Fruit fly (Drosophila melanogaster) whole organism, embryonic: ENCODE data around the gene Strip.
A peak's percentile ranks its signal among the peaks of the same experiment; 100 is the strongest.

ENCODE experiments used
- BEAF-32 ChIP-seq: fragments of 200-800 bp; sonication (Bioruptor generic); optimal IDR thresholded peaks from 3 replicates; lab custom pipeline; 2017; ENCODE audit warnings: missing biosample characterization, missing genetic modification characterization, mild to moderate bottlenecking, moderate library complexity, missing genetic modification reagents
- Blimp-1 ChIP-seq: fragments of 200-800 bp; sonication (Bioruptor generic); optimal IDR thresholded peaks from 3 replicates; lab custom pipeline; 2018; ENCODE audit warnings: missing biosample characterization, missing genetic modification characterization, mild to moderate bottlenecking, moderate library complexity, missing genetic modification reagents
- CG10462 ChIP-seq: fragments of 200-800 bp; sonication (Bioruptor generic); optimal IDR thresholded peaks from 2 replicates; lab custom pipeline; 2016; ENCODE audit warnings: missing biosample characterization, missing genetic modification characterization
- CG11247 ChIP-seq: fragments of 200-800 bp; sonication (Bioruptor generic); IDR thresholded peaks from 2 replicates; pipeline ENCODE4 v1.3.6; 2022; ENCODE audit warnings: missing biosample characterization, missing genetic modification characterization
- CG12104 ChIP-seq: fragments of 200-800 bp; sonication (Bioruptor generic); optimal IDR thresholded peaks from 3 replicates; lab custom pipeline; 2016; ENCODE audit warnings: missing biosample characterization, missing genetic modification characterization
- CG12155 ChIP-seq: fragments of 200-800 bp; sonication (Bioruptor generic); optimal IDR thresholded peaks from 3 replicates; lab custom pipeline; 2016; ENCODE audit warnings: missing biosample characterization, missing genetic modification characterization
- CG12659 ChIP-seq: fragments of 200-800 bp; sonication (Bioruptor generic); optimal IDR thresholded peaks from 3 replicates; lab custom pipeline; 2017; ENCODE audit warnings: mild to moderate bottlenecking, missing biosample characterization, missing genetic modification reagents, missing genetic modification characterization
- CG14710 ChIP-seq: fragments of 200-800 bp; sonication (Bioruptor generic); optimal IDR thresholded peaks from 3 replicates; lab custom pipeline; 2019; ENCODE audit warnings: missing biosample characterization, mild to moderate bottlenecking, missing genetic modification characterization, moderate library complexity
- CG14860 ChIP-seq: fragments of 200-800 bp; sonication (Bioruptor generic); IDR thresholded peaks from 3 replicates; pipeline ENCODE4 v1.3.6; 2022; ENCODE audit warnings: missing biosample characterization, missing genetic modification characterization; ENCODE audit not compliant: partially characterized antibody
- CG1529 ChIP-seq: fragments of 200-800 bp; sonication (Bioruptor generic); optimal IDR thresholded peaks from 3 replicates; lab custom pipeline; 2018; ENCODE audit warnings: missing biosample characterization, missing genetic modification characterization
- CG16813 ChIP-seq: fragments of 200-800 bp; sonication (Bioruptor generic); IDR thresholded peaks from 3 replicates; pipeline ENCODE4 v1.3.6; 2022; ENCODE audit warnings: missing biosample characterization, missing genetic modification characterization; ENCODE audit not compliant: partially characterized antibody
- CG1792 ChIP-seq: fragments of 200-800 bp; sonication (Bioruptor generic); optimal IDR thresholded peaks from 2 replicates; lab custom pipeline; 2016; ENCODE audit warnings: missing biosample characterization, missing genetic modification characterization
- CG18476 ChIP-seq: fragments of 200-800 bp; sonication (Bioruptor generic); optimal IDR thresholded peaks from 2 replicates; lab custom pipeline; 2016; ENCODE audit warnings: missing biosample characterization, mild to moderate bottlenecking, missing genetic modification characterization
- CG31365 ChIP-seq: fragments of 200-800 bp; sonication (Bioruptor generic); optimal IDR thresholded peaks from 2 replicates; lab custom pipeline; 2018; ENCODE audit warnings: missing biosample characterization, mild to moderate bottlenecking, missing genetic modification characterization
- CG34224 ChIP-seq: fragments of 200-800 bp; sonication (Bioruptor generic); IDR thresholded peaks from 3 replicates; pipeline ENCODE4 v1.3.6; 2022; ENCODE audit warnings: missing biosample characterization, missing genetic modification characterization; ENCODE audit not compliant: partially characterized antibody
- CG7357 ChIP-seq: fragments of 200-800 bp; sonication (Bioruptor generic); IDR thresholded peaks from 3 replicates; pipeline ENCODE4 v1.3.6; 2022; ENCODE audit warnings: missing biosample characterization, missing genetic modification characterization
- CG7786 ChIP-seq: fragments of 200-800 bp; sonication (Bioruptor generic); optimal IDR thresholded peaks from 2 replicates; lab custom pipeline; 2016; ENCODE audit warnings: missing biosample characterization, missing genetic modification characterization
- CG8359 ChIP-seq: fragments of 200-800 bp; sonication (Bioruptor generic); optimal IDR thresholded peaks from 2 replicates; lab custom pipeline; 2017; ENCODE audit warnings: missing biosample characterization, mild to moderate bottlenecking, missing genetic modification characterization, borderline replicate concordance
- CHES-1-like ChIP-seq: fragments of 200-800 bp; sonication (Bioruptor generic); optimal IDR thresholded peaks from 2 replicates; lab custom pipeline; 2016; ENCODE audit warnings: missing biosample characterization, missing genetic modification characterization
- Doc2 ChIP-seq: fragments of 200-800 bp; sonication (Bioruptor generic); IDR thresholded peaks from 2 replicates; pipeline ENCODE4 v1.3.6; 2022; ENCODE audit warnings: missing biosample characterization, missing genetic modification characterization
- Dref ChIP-seq: fragments of 200-800 bp; sonication (Bioruptor generic); IDR thresholded peaks from 2 replicates; pipeline ENCODE4 v1.3.6; 2022; ENCODE audit warnings: missing biosample characterization, missing genetic modification characterization
- E2f1 ChIP-seq: fragments of 200-800 bp; sonication (Bioruptor generic); IDR thresholded peaks from 2 replicates; pipeline ENCODE4 v1.3.6; 2022; ENCODE audit warnings: missing biosample characterization, missing genetic modification characterization
- H15 ChIP-seq: fragments of 200-800 bp; sonication (Bioruptor generic); IDR thresholded peaks from 3 replicates; pipeline ENCODE4 v1.3.6; 2022; ENCODE audit warnings: missing biosample characterization, missing genetic modification characterization
- H2.0 ChIP-seq: fragments of 200-800 bp; sonication (Bioruptor generic); IDR thresholded peaks from 2 replicates; pipeline ENCODE4 v1.3.6; 2022; ENCODE audit warnings: missing biosample characterization, missing genetic modification characterization
- Hmr ChIP-seq: fragments of 200-800 bp; sonication (Bioruptor generic); optimal IDR thresholded peaks from 3 replicates; lab custom pipeline; 2017; ENCODE audit warnings: mild to moderate bottlenecking, missing biosample characterization, missing genetic modification reagents, missing genetic modification characterization
- Hmx ChIP-seq: fragments of 200-800 bp; sonication (Bioruptor generic); optimal IDR thresholded peaks from 2 replicates; lab custom pipeline; 2016; ENCODE audit warnings: missing biosample characterization, missing genetic modification characterization
- Hr3 ChIP-seq: fragments of 200-800 bp; sonication (Bioruptor generic); optimal IDR thresholded peaks from 3 replicates; lab custom pipeline; 2016; ENCODE audit warnings: missing biosample characterization, missing genetic modification characterization
- Hr39 ChIP-seq: fragments of >200 bp; optimal IDR thresholded peaks from 2 replicates; lab custom pipeline; 2017
- NC2α ChIP-seq: fragments of 200-800 bp; sonication (Bioruptor generic); optimal IDR thresholded peaks from 2 replicates; lab custom pipeline; 2016; ENCODE audit warnings: missing biosample characterization, missing genetic modification characterization
- Ravus ChIP-seq: fragments of 200-800 bp; sonication (Bioruptor generic); IDR thresholded peaks from 2 replicates; pipeline ENCODE4 v1.3.6; 2022; ENCODE audit warnings: missing biosample characterization, missing genetic modification characterization
- TFAM ChIP-seq: fragments of 200-800 bp; sonication (Bioruptor generic); optimal IDR thresholded peaks from 2 replicates; lab custom pipeline; 2017; ENCODE audit warnings: missing biosample characterization, missing genetic modification characterization, inconsistent platforms
- Xbp1 ChIP-seq: fragments of 200-800 bp; sonication (Bioruptor generic); optimal IDR thresholded peaks from 3 replicates; lab custom pipeline; 2016; ENCODE audit warnings: missing biosample characterization, mild to moderate bottlenecking, missing genetic modification characterization
- ab ChIP-seq: fragments of 200-800 bp; sonication (Bioruptor generic); optimal IDR thresholded peaks from 2 replicates; lab custom pipeline; 2016; ENCODE audit warnings: missing biosample characterization, missing genetic modification characterization
- bsh ChIP-seq, 2 experiments: fragments of 200-800 bp; sonication (Bioruptor generic); optimal IDR thresholded peaks; 2 replicates each; lab custom pipeline; 2017 to 2018; ENCODE audit warnings: mild to moderate bottlenecking in 2 of 2, missing biosample characterization in 2 of 2, missing genetic modification characterization in 2 of 2, moderate library complexity in 1 of 2
- cad ChIP-seq: fragments of >200 bp; optimal IDR thresholded peaks from 2 replicates; lab custom pipeline; 2017; ENCODE audit warnings: missing biosample characterization, missing genetic modification characterization
- cg ChIP-seq: fragments of 200-800 bp; sonication (Bioruptor generic); optimal IDR thresholded peaks from 3 replicates; lab custom pipeline; 2019; ENCODE audit warnings: missing biosample characterization, mild to moderate bottlenecking, missing genetic modification characterization, moderate library complexity
- emc ChIP-seq: fragments of 200-800 bp; sonication (Bioruptor generic); optimal IDR thresholded peaks from 2 replicates; lab custom pipeline; 2016; ENCODE audit warnings: missing biosample characterization, missing genetic modification characterization
- fd102C ChIP-seq: fragments of 200-800 bp; sonication (Bioruptor generic); optimal IDR thresholded peaks from 2 replicates; lab custom pipeline; 2018; ENCODE audit warnings: missing biosample characterization, mild to moderate bottlenecking, missing genetic modification characterization, moderate library complexity
- fd64A ChIP-seq: fragments of 200-800 bp; sonication (Bioruptor generic); optimal IDR thresholded peaks from 3 replicates; lab custom pipeline; 2018; ENCODE audit warnings: missing biosample characterization, mild to moderate bottlenecking, missing genetic modification characterization
- hkb ChIP-seq, 2 experiments: fragments of 200-800 bp in 1 of 2; fragments of >200 bp in 1 of 2; sonication (Bioruptor generic) in 1 of 2; IDR thresholded peaks in 1 of 2; optimal IDR thresholded peaks in 1 of 2; 2 replicates each; pipeline versions ENCODE4 v1.3.6 to Lab custom; 2017 to 2022; ENCODE audit warnings: missing biosample characterization in 1 of 2, missing genetic modification characterization in 1 of 2
- kni ChIP-seq: fragments of 200-800 bp; sonication (Bioruptor generic); optimal IDR thresholded peaks from 3 replicates; lab custom pipeline; 2017; ENCODE audit warnings: mild to moderate bottlenecking, missing biosample characterization, missing genetic modification reagents, missing genetic modification characterization
- lab ChIP-seq: fragments of 200-800 bp; sonication (Bioruptor generic); optimal IDR thresholded peaks from 3 replicates; lab custom pipeline; 2017; ENCODE audit warnings: missing biosample characterization, missing genetic modification characterization, mild to moderate bottlenecking, moderate library complexity, missing genetic modification reagents
- oc ChIP-seq: fragments of 200-800 bp; sonication (Bioruptor generic); optimal IDR thresholded peaks from 2 replicates; lab custom pipeline; 2018; ENCODE audit warnings: missing biosample characterization, mild to moderate bottlenecking, missing genetic modification characterization, moderate library complexity
- pb ChIP-seq: fragments of 200-800 bp; sonication (Bioruptor generic); optimal IDR thresholded peaks from 3 replicates; lab custom pipeline; 2016; ENCODE audit warnings: missing biosample characterization, missing genetic modification characterization
- pzg ChIP-seq: fragments of 200-800 bp; sonication (Bioruptor generic); optimal IDR thresholded peaks from 3 replicates; lab custom pipeline; 2018; ENCODE audit warnings: missing biosample characterization, mild to moderate bottlenecking, missing genetic modification characterization, moderate library complexity
- salm ChIP-seq: fragments of 200-800 bp; sonication (Bioruptor generic); optimal IDR thresholded peaks from 2 replicates; lab custom pipeline; 2018; ENCODE audit warnings: missing biosample characterization, mild to moderate bottlenecking, missing genetic modification characterization
- tin ChIP-seq: fragments of 200-800 bp; sonication (Bioruptor generic); optimal IDR thresholded peaks from 3 replicates; lab custom pipeline; 2016; ENCODE audit warnings: missing biosample characterization, missing genetic modification characterization
- tna ChIP-seq: fragments of 200-800 bp; sonication (Bioruptor generic); IDR thresholded peaks from 2 replicates; pipeline ENCODE4 v1.3.6; 2022; ENCODE audit warnings: missing biosample characterization, missing genetic modification characterization; ENCODE audit not compliant: partially characterized antibody
- vvl ChIP-seq: fragments of 200-800 bp; sonication (Bioruptor generic); IDR thresholded peaks from 2 replicates; pipeline ENCODE4 v1.3.6; 2022; ENCODE audit warnings: missing biosample characterization, missing genetic modification characterization
- zf30C ChIP-seq: fragments of 200-800 bp; sonication (Bioruptor generic); optimal IDR thresholded peaks from 3 replicates; lab custom pipeline; 2018; ENCODE audit warnings: missing biosample characterization, mild to moderate bottlenecking, missing genetic modification characterization

The Strip gene

dm6 chr3L:3303087-3303526 is 25.6 kb downstream of the Strip start, which contains the start of gene CG14968 (continued):
- TF ChIP-seq zf30C (GFP tag; lab: Kevin White, UChicago) (no peak), Ravus (GFP tag; lab: Robert Waterston, UW) (peak; percentile 86), CG14860 (no peak), Doc2 (GFP tag; lab: Robert Waterston, UW) (peak; percentile 74), pb (GFP tag; lab: Kevin White, UChicago) (peak; percentile 37), Hr3 (GFP tag; lab: Kevin White, UChicago) (peak; percentile 91), Hmx (GFP tag; lab: Kevin White, UChicago) (no peak), CG7357 (peak; percentile 86), ab (GFP tag; lab: Kevin White, UChicago) (no peak), lab (GFP tag; lab: Kevin White, UChicago) (peak; percentile 98), E2f1 (peak; percentile 95), CG8359 (GFP tag; lab: Kevin White, UChicago) (peak; percentile 71), kni (GFP tag; lab: Kevin White, UChicago) (peak; percentile 30), CG11247 (GFP tag; lab: Robert Waterston, UW) (peak; percentile 97), CG18476 (GFP tag; lab: Kevin White, UChicago) (peak; percentile 90), CG1792 (peak; percentile 76), cad (no peak), CG16813 (no peak), tna (GFP tag; lab: Robert Waterston, UW) (no peak), fd102C (GFP tag; lab: Kevin White, UChicago) (no peak), Xbp1 (peak; percentile 93), cg (GFP tag; lab: Kevin White, UChicago) (no peak), fd64A (GFP tag; lab: Kevin White, UChicago) (peak; percentile 68), H2.0 (GFP tag; lab: Robert Waterston, UW) (peak; percentile 96), TFAM (GFP tag; lab: Kevin White, UChicago) (peak; percentile 74), CG12155 (GFP tag; lab: Kevin White, UChicago) (peak; percentile 90), H15 (GFP tag; lab: Robert Waterston, UW) (peak; percentile 93), NC2α (GFP tag; lab: Kevin White, UChicago) (peak; percentile 13), Hr39 (lab: Kevin White, UChicago) (no peak), tin (peak; percentile 89), CG1529 (GFP tag; lab: Kevin White, UChicago) (peak; percentile 74), CG7786 (GFP tag; lab: Kevin White, UChicago) (peak; percentile 72), emc (GFP tag; lab: Kevin White, UChicago) (peak; percentile 67), BEAF-32 (GFP tag; lab: Kevin White, UChicago) (no peak), CG31365 (tag; lab: Kevin White, UChicago) (peak; percentile 73), bsh (GFP tag; optimal IDR thresholded peaks at IDR 0.05; lab: Kevin White, UChicago) (peak; percentile 70 to 95), Blimp-1 (GFP tag; lab: Kevin White, UChicago) (peak; percentile 95), CG34224 (GFP tag; lab: Robert Waterston, UW) (no peak), CG12659 (GFP tag; lab: Kevin White, UChicago) (peak; percentile 95), Dref (peak; percentile 32; the same call in 1 of the 2 replicates), vvl (GFP tag; lab: Robert Waterston, UW) (peak; percentile 99), Hmr (GFP tag; lab: Kevin White, UChicago) (peak; percentile 92), CG10462 (GFP tag; lab: Kevin White, UChicago) (peak; percentile 85), salm (tag; lab: Kevin White, UChicago) (peak; percentile 86), CG14710 (tag; lab: Kevin White, UChicago) (peak; percentile 86), CG12104 (peak; percentile 95), pzg (GFP tag; lab: Kevin White, UChicago) (no peak), hkb (optimal IDR thresholded peaks at IDR 0.05; lab: Kevin White, UChicago) (no peak), hkb (GFP tag; IDR thresholded peaks at IDR 0.05; lab: Robert Waterston, UW) (peak; percentile 97), oc (tag; lab: Kevin White, UChicago) (peak; percentile 94), CHES-1-like (GFP tag; lab: Kevin White, UChicago) (peak; percentile 41)
